Worm (Caenorhabditis elegans): Measurements from ENCODE around the gene unc-98.

DNA sequence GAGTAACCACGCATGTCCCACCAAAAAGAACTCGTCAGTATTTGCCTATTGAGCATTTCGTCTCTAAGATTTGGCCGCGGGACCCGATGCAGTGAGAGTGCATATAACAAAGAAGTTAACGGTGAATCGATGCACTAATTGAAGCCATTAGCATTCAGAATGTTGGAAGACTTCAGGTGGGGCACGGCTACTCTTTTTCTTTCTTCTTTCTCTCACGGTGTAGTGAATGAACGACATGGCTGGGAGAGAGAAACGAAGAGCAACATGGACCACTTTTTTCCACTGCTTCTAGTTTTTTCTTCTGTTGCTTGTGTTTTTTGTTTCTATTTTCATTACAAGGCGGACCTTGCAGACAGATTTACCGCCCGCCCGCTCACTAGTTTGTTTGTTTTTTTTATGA, 32.3 kb downstream of the unc-98 start:
- TF ChIP-seq med-1 (GFP tag; optimal IDR thresholded peaks at IDR 0.05; ENCODE audit: insufficient read depth) (no peak), flt-1 (GFP tag; IDR thresholded peaks at IDR 0.05) (no peak), T22C8.4 (GFP tag; IDR thresholded peaks at IDR 0.05) (no peak), ref-1 (GFP tag; conservative IDR thresholded peaks at IDR 0.05) (no peak)
